Worm (Caenorhabditis elegans): ENCODE measurements around the gene rpl-11.2.

Gene rpl-11.2

ce11 chrX:2219453-2219852 lies 23.0 kb downstream of the rpl-11.2 start:
- peak; percentile 49 for TF ChIP-seq snpc-4 (tag; optimal IDR thresholded peaks at IDR 0.05)
- no peak for TF ChIP-seq aly-2 (tag; optimal IDR thresholded peaks at IDR 0.05)

ce11 chrX:2219006-2219405 lies 23.4 kb downstream of the rpl-11.2 start:
- TF ChIP-seq nhr-21 (tag; optimal IDR thresholded peaks at IDR 0.05) (peak; percentile 49), peb-1 (tag; optimal IDR thresholded peaks at IDR 0.05) (peak; percentile 89), blmp-1 (tag; optimal IDR thresholded peaks at IDR 0.05; ENCODE audit: insufficient read depth) (peak; percentile 82), egl-27 (tag; optimal IDR thresholded peaks at IDR 0.05) (no peak)

ce11 chrX:2216662-2217061 lies 25.8 kb downstream of the rpl-11.2 start:
- TF ChIP-seq crh-2 (tag; optimal IDR thresholded peaks at IDR 0.05) (no peak), lin-13 (GFP tag; optimal IDR thresholded peaks at IDR 0.05) (no peak), Y55F3AM.14 (GFP tag; optimal IDR thresholded peaks at IDR 0.05) (peak; percentile 13), nhr-21 (tag; optimal IDR thresholded peaks at IDR 0.05) (peak; percentile 68), nhr-12 (tag; optimal IDR thresholded peaks at IDR 0.05) (no peak), ceh-16 (tag; optimal IDR thresholded peaks at IDR 0.05) (peak; percentile 93), sem-4 (tag; optimal IDR thresholded peaks at IDR 0.05) (peak; percentile 59), peb-1 (tag; optimal IDR thresholded peaks at IDR 0.05) (peak; percentile 99), lsy-2 (tag; optimal IDR thresholded peaks at IDR 0.05) (peak in 1 of 2 experiments; percentile 18), mab-5 (tag; optimal IDR thresholded peaks at IDR 0.05) (no peak), nhr-25 (tag; optimal IDR thresholded peaks at IDR 0.05) (peak; percentile 25), sma-3 (GFP tag; optimal IDR thresholded peaks at IDR 0.05) (peak; percentile 36), sma-9 (GFP tag; optimal IDR thresholded peaks at IDR 0.05) (no peak), sma-9 (tag; optimal IDR thresholded peaks at IDR 0.05) (peak; percentile 53), nhr-11 (tag; optimal IDR thresholded peaks at IDR 0.05) (no peak), mbf-1 (tag; optimal IDR thresholded peaks at IDR 0.05) (no peak), nhr-10 (tag; optimal IDR thresholded peaks at IDR 0.05) (no peak), egl-27 (tag; optimal IDR thresholded peaks at IDR 0.05) (no peak), ztf-11 (tag; optimal IDR thresholded peaks at IDR 0.05) (no peak), nhr-23 (tag; optimal IDR thresholded peaks at IDR 0.05) (no peak)

ce11 chrX:2216242-2216641 lies 26.2 kb downstream of the rpl-11.2 start:
- TF ChIP-seq nhr-129 (tag; optimal IDR thresholded peaks at IDR 0.05), result peak; percentile 28
- no peak for TF ChIP-seq unc-62 (GFP tag; optimal IDR thresholded peaks at IDR 0.05)
- no peak for TF ChIP-seq ZK546.5 (tag; optimal IDR thresholded peaks at IDR 0.05)

- TF ChIP-seq mbf-1 (tag; optimal IDR thresholded peaks at IDR 0.05), result no peak
- TF ChIP-seq C34F6.9 (tag; optimal IDR thresholded peaks at IDR 0.05), result peak; percentile 5
- TF ChIP-seq peb-1 (tag; optimal IDR thresholded peaks at IDR 0.05), result peak; percentile 98
- TF ChIP-seq blmp-1 (tag; optimal IDR thresholded peaks at IDR 0.05; ENCODE audit: insufficient read depth), result peak; percentile 62
- no peak for TF ChIP-seq nhr-23 (tag; optimal IDR thresholded peaks at IDR 0.05)
- TF ChIP-seq unc-39 (tag; optimal IDR thresholded peaks at IDR 0.05), result no peak
- no peak for TF ChIP-seq lin-13 (GFP tag; optimal IDR thresholded peaks at IDR 0.05)
- peak; percentile 61 for TF ChIP-seq nhr-21 (tag; optimal IDR thresholded peaks at IDR 0.05)
- TF ChIP-seq nhr-6 (tag; optimal IDR thresholded peaks at IDR 0.05), result no peak
- TF ChIP-seq fos-1 (tag; optimal IDR thresholded peaks at IDR 0.05), result peak; percentile 47
- TF ChIP-seq nhr-12 (tag; optimal IDR thresholded peaks at IDR 0.05), result no peak
- peak in 1 of 2 experiments; percentile 30 for TF ChIP-seq mdl-1 (tag; optimal IDR thresholded peaks at IDR 0.05)
- TF ChIP-seq elt-1 (tag; optimal IDR thresholded peaks at IDR 0.05), result no peak
- peak; percentile 65 for TF ChIP-seq egl-27 (tag; optimal IDR thresholded peaks at IDR 0.05)
- no peak for TF ChIP-seq dmd-4 (tag; optimal IDR thresholded peaks at IDR 0.05)
- no peak for TF ChIP-seq nhr-11 (tag; optimal IDR thresholded peaks at IDR 0.05)
- TF ChIP-seq unc-55 (GFP tag; optimal IDR thresholded peaks at IDR 0.05), result no peak
- peak; percentile 64 for TF ChIP-seq nhr-129 (tag; optimal IDR thresholded peaks at IDR 0.05)
- TF ChIP-seq ama-1 (optimal IDR thresholded peaks at IDR 0.05), result no peak
- TF ChIP-seq nhr-237 (tag; optimal IDR thresholded peaks at IDR 0.05), result no peak
- TF ChIP-seq ztf-4 (tag; optimal IDR thresholded peaks at IDR 0.05), result no peak
- TF ChIP-seq zag-1 (tag; optimal IDR thresholded peaks at IDR 0.05), result no peak
- no peak for TF ChIP-seq ztf-1 (GFP tag; conservative IDR thresholded peaks at IDR 0.05)
- no peak for TF ChIP-seq Y55F3AM.14 (GFP tag; optimal IDR thresholded peaks at IDR 0.05)
- no peak for TF ChIP-seq nhr-77 (tag; optimal IDR thresholded peaks at IDR 0.05)
- TF ChIP-seq alr-1 (tag; optimal IDR thresholded peaks at IDR 0.05), result no peak
- no peak for TF ChIP-seq lin-39 (tag; optimal IDR thresholded peaks at IDR 0.05)
- no peak for TF ChIP-seq mab-5 (tag; optimal IDR thresholded peaks at IDR 0.05)
- no peak for TF ChIP-seq aly-2 (tag; optimal IDR thresholded peaks at IDR 0.05)
- no peak for TF ChIP-seq unc-62 (GFP tag; optimal IDR thresholded peaks at IDR 0.05)
- TF ChIP-seq sma-3 (GFP tag; optimal IDR thresholded peaks at IDR 0.05), result peak; percentile 84
- TF ChIP-seq ceh-16 (tag; optimal IDR thresholded peaks at IDR 0.05), result no peak
- TF ChIP-seq ZK546.5 (tag; optimal IDR thresholded peaks at IDR 0.05), result no peak
- TF ChIP-seq ztf-11 (tag; optimal IDR thresholded peaks at IDR 0.05), result no peak
- TF ChIP-seq ceh-82 (tag; optimal IDR thresholded peaks at IDR 0.05), result no peak
- peak; percentile 11 for TF ChIP-seq nhr-25 (tag; optimal IDR thresholded peaks at IDR 0.05)
- TF ChIP-seq nhr-10 (tag; optimal IDR thresholded peaks at IDR 0.05), result no peak
- TF ChIP-seq sma-9 (GFP tag; optimal IDR thresholded peaks at IDR 0.05), result peak; percentile 78
- TF ChIP-seq sma-9 (tag; optimal IDR thresholded peaks at IDR 0.05), result no peak
- peak; percentile 45 for TF ChIP-seq gmeb-1 (tag; optimal IDR thresholded peaks at IDR 0.05)
Measured at ce11 chrX:2215108-2215507, 27.3 kb downstream of the rpl-11.2 start.

Data from whole organism, L2 larva.